Fruit fly (Drosophila melanogaster) whole organism, embryonic: ENCODE data around the gene CG42272.

Source experiments
- Atf3 ChIP-seq: fragments of 200-800 bp; sonication (Bioruptor generic); optimal IDR thresholded peaks from 3 replicates; lab custom pipeline; 2016; ENCODE audit warnings: missing biosample characterization, missing genetic modification characterization
- Bdp1 ChIP-seq: fragments of 200-800 bp; sonication (Bioruptor generic); optimal IDR thresholded peaks from 3 replicates; lab custom pipeline; 2016; ENCODE audit warnings: missing biosample characterization, missing genetic modification characterization
- Bgb ChIP-seq: fragments of 200-800 bp; sonication (Bioruptor generic); IDR thresholded peaks from 2 replicates; pipeline ENCODE4 v1.3.6; 2022; ENCODE audit warnings: missing biosample characterization, missing genetic modification characterization; ENCODE audit not compliant: partially characterized antibody
- CG10321 ChIP-seq: fragments of 200-800 bp; sonication (Bioruptor generic); IDR thresholded peaks from 2 replicates; pipeline ENCODE4 v1.3.6; 2022; ENCODE audit warnings: missing biosample characterization, missing genetic modification characterization
- CG10543 ChIP-seq: fragments of 200-800 bp; sonication (Bioruptor generic); optimal IDR thresholded peaks from 3 replicates; lab custom pipeline; 2017; ENCODE audit warnings: missing biosample characterization, mild to moderate bottlenecking, missing genetic modification characterization, moderate library complexity
- CG11093 ChIP-seq: fragments of 200-800 bp; sonication (Bioruptor generic); IDR thresholded peaks from 3 replicates; pipeline ENCODE4 v1.3.6; 2022; ENCODE audit warnings: missing biosample characterization, missing genetic modification characterization
- CG11247 ChIP-seq: fragments of 200-800 bp; sonication (Bioruptor generic); IDR thresholded peaks from 2 replicates; pipeline ENCODE4 v1.3.6; 2022; ENCODE audit warnings: missing biosample characterization, missing genetic modification characterization
- CG12942 ChIP-seq: fragments of 200-800 bp; sonication (Bioruptor generic); optimal IDR thresholded peaks from 3 replicates; lab custom pipeline; 2016; ENCODE audit warnings: missing biosample characterization, missing genetic modification characterization
- CG13775 ChIP-seq: fragments of 200-800 bp; sonication (Bioruptor generic); optimal IDR thresholded peaks from 3 replicates; lab custom pipeline; 2017; ENCODE audit warnings: missing biosample characterization, mild to moderate bottlenecking, missing genetic modification characterization
- CG15011 ChIP-seq: fragments of 200-800 bp; sonication (Bioruptor generic); optimal IDR thresholded peaks from 3 replicates; lab custom pipeline; 2018; ENCODE audit warnings: missing biosample characterization, mild to moderate bottlenecking, missing genetic modification characterization
- CG1792 ChIP-seq: fragments of 200-800 bp; sonication (Bioruptor generic); optimal IDR thresholded peaks from 2 replicates; lab custom pipeline; 2016; ENCODE audit warnings: missing biosample characterization, missing genetic modification characterization
- CG1832 ChIP-seq: fragments of 200-800 bp; sonication (Bioruptor generic); optimal IDR thresholded peaks from 2 replicates; lab custom pipeline; 2017; ENCODE audit warnings: missing biosample characterization, mild to moderate bottlenecking, missing genetic modification characterization, inconsistent platforms
- CG31365 ChIP-seq: fragments of 200-800 bp; sonication (Bioruptor generic); optimal IDR thresholded peaks from 2 replicates; lab custom pipeline; 2018; ENCODE audit warnings: missing biosample characterization, mild to moderate bottlenecking, missing genetic modification characterization
- CG42726 ChIP-seq: fragments of 200-800 bp; sonication (Bioruptor generic); IDR thresholded peaks from 2 replicates; pipeline ENCODE4 v1.3.6; 2022; ENCODE audit warnings: missing biosample characterization, missing genetic modification characterization; ENCODE audit not compliant: partially characterized antibody
- CG4360 ChIP-seq: fragments of 200-800 bp; sonication (Bioruptor generic); IDR thresholded peaks from 2 replicates; pipeline ENCODE4 v1.3.6; 2022; ENCODE audit warnings: missing biosample characterization, missing genetic modification characterization
- CG4424 ChIP-seq: fragments of 200-800 bp; sonication (Bioruptor generic); optimal IDR thresholded peaks from 3 replicates; lab custom pipeline; 2016; ENCODE audit warnings: missing biosample characterization, missing genetic modification characterization
- CG4707 ChIP-seq: fragments of 200-800 bp; sonication (Bioruptor generic); optimal IDR thresholded peaks from 2 replicates; lab custom pipeline; 2018; ENCODE audit warnings: missing biosample characterization, mild to moderate bottlenecking, missing genetic modification characterization, moderate library complexity
- CG6854 ChIP-seq: fragments of 200-800 bp; sonication (Bioruptor generic); optimal IDR thresholded peaks from 3 replicates; lab custom pipeline; 2017; ENCODE audit warnings: missing biosample characterization, mild to moderate bottlenecking, missing genetic modification characterization
- CG7372 ChIP-seq: fragments of 200-800 bp; sonication (Bioruptor generic); IDR thresholded peaks from 2 replicates; pipeline ENCODE4 v1.3.6; 2022; ENCODE audit warnings: missing biosample characterization, missing genetic modification characterization
- CG8944 ChIP-seq: fragments of 200-800 bp; sonication (Bioruptor generic); optimal IDR thresholded peaks from 3 replicates; lab custom pipeline; 2016; ENCODE audit warnings: missing biosample characterization, missing genetic modification characterization
- D19A ChIP-seq: fragments of 200-800 bp; optimal IDR thresholded peaks from 3 replicates; lab custom pipeline; 2019; ENCODE audit warnings: missing biosample characterization, mild to moderate bottlenecking, missing genetic modification characterization, moderate library complexity
- Dip3 ChIP-seq: fragments of 200-800 bp; sonication (Bioruptor generic); optimal IDR thresholded peaks from 3 replicates; lab custom pipeline; 2016; ENCODE audit warnings: missing biosample characterization, missing genetic modification characterization
- Dp ChIP-seq: fragments of 200-800 bp; sonication (Bioruptor generic); optimal IDR thresholded peaks from 2 replicates; lab custom pipeline; 2018; ENCODE audit warnings: missing biosample characterization, mild to moderate bottlenecking, missing genetic modification characterization, moderate library complexity
- GATAe ChIP-seq: fragments of 200-800 bp; sonication (Bioruptor generic); conservative IDR thresholded peaks from 2 replicates; pipeline ENCODE4 v1.3.6; 2022; ENCODE audit warnings: missing biosample characterization, missing genetic modification characterization
- H15 ChIP-seq: fragments of 200-800 bp; sonication (Bioruptor generic); IDR thresholded peaks from 3 replicates; pipeline ENCODE4 v1.3.6; 2022; ENCODE audit warnings: missing biosample characterization, missing genetic modification characterization
- HmgZ ChIP-seq: fragments of 200-800 bp; sonication (Bioruptor generic); optimal IDR thresholded peaks from 2 replicates; lab custom pipeline; 2018; ENCODE audit warnings: missing biosample characterization, mild to moderate bottlenecking, missing genetic modification characterization
- Hr51 ChIP-seq, 2 experiments: fragments of 200-800 bp; sonication (Bioruptor generic); optimal IDR thresholded peaks; 2 replicates in 1 of 2; 3 replicates in 1 of 2; lab custom pipeline; 2016 to 2018; ENCODE audit warnings: missing biosample characterization in 2 of 2, missing genetic modification characterization in 2 of 2, mild to moderate bottlenecking in 1 of 2, moderate library complexity in 1 of 2
- Myb ChIP-seq: fragments of 200-800 bp; sonication (Bioruptor generic); optimal IDR thresholded peaks from 2 replicates; lab custom pipeline; 2016; ENCODE audit warnings: missing biosample characterization, missing genetic modification characterization
- Stat92E ChIP-seq, 3 experiments: fragments of >200 bp in 2 of 3; fragments of 200-800 bp in 1 of 3; sonication (Bioruptor generic) in 1 of 3; optimal IDR thresholded peaks; 2 replicates each; lab custom pipeline; 2017 to 2019; ENCODE audit warnings: missing biosample characterization in 3 of 3, missing genetic modification characterization in 3 of 3, mild to moderate bottlenecking in 1 of 3, moderate library complexity in 1 of 3
- Trl ChIP-seq, 3 experiments: fragments of >200 bp in 2 of 3; fragments of 200-800 bp in 1 of 3; sonication (Bioruptor generic) in 1 of 3; optimal IDR thresholded peaks; 2 replicates in 1 of 3; 3 replicates in 2 of 3; lab custom pipeline; 2016 to 2017; ENCODE audit warnings: missing biosample characterization in 1 of 3, missing genetic modification characterization in 1 of 3
- ase ChIP-seq: fragments of 200-800 bp; sonication (Bioruptor generic); IDR thresholded peaks from 3 replicates; pipeline ENCODE4 v1.3.6; 2022; ENCODE audit warnings: missing biosample characterization, missing genetic modification characterization
- ato ChIP-seq: fragments of 200-800 bp; sonication (Bioruptor generic); IDR thresholded peaks from 2 replicates; pipeline ENCODE4 v1.3.6; 2022; ENCODE audit warnings: missing biosample characterization, missing genetic modification characterization; ENCODE audit not compliant: partially characterized antibody
- dmrt11E ChIP-seq: fragments of 200-800 bp; sonication (Bioruptor generic); optimal IDR thresholded peaks from 3 replicates; lab custom pipeline; 2018; ENCODE audit warnings: missing biosample characterization, mild to moderate bottlenecking, missing genetic modification characterization, moderate library complexity
- eve ChIP-seq, 2 experiments: fragments of >200 bp; optimal IDR thresholded peaks; 2 replicates each; lab custom pipeline; 2017; ENCODE audit warnings: missing biosample characterization in 2 of 2, missing genetic modification characterization in 2 of 2
- fd96Cb ChIP-seq: fragments of 200-800 bp; sonication (Bioruptor generic); optimal IDR thresholded peaks from 2 replicates; lab custom pipeline; 2018; ENCODE audit warnings: missing biosample characterization, mild to moderate bottlenecking, missing genetic modification characterization, moderate library complexity
- gcm ChIP-seq: fragments of 200-800 bp; sonication (Bioruptor generic); optimal IDR thresholded peaks from 2 replicates; lab custom pipeline; 2019; ENCODE audit warnings: missing biosample characterization, mild to moderate bottlenecking, missing genetic modification characterization, moderate library complexity
- hb ChIP-seq: fragments of 200-800 bp; sonication (Bioruptor generic); IDR thresholded peaks from 3 replicates; pipeline ENCODE4 v1.3.6; 2022; ENCODE audit warnings: missing biosample characterization, missing genetic modification characterization; ENCODE audit not compliant: partially characterized antibody
- kah ChIP-seq: fragments of 200-800 bp; sonication (Bioruptor generic); optimal IDR thresholded peaks from 2 replicates; lab custom pipeline; 2018; ENCODE audit warnings: missing biosample characterization, mild to moderate bottlenecking, missing genetic modification characterization
- ken ChIP-seq: fragments of 200-800 bp; sonication (Bioruptor generic); IDR thresholded peaks from 3 replicates; pipeline ENCODE4 v1.3.6; 2022; ENCODE audit warnings: missing biosample characterization, missing genetic modification characterization
- klu ChIP-seq: fragments of 200-800 bp; sonication (Bioruptor generic); IDR thresholded peaks from 2 replicates; pipeline ENCODE4 v1.3.6; 2022; ENCODE audit warnings: missing biosample characterization, missing genetic modification characterization
- lilli ChIP-seq: fragments of 200-800 bp; sonication (Bioruptor generic); optimal IDR thresholded peaks from 3 replicates; lab custom pipeline; 2016; ENCODE audit warnings: missing biosample characterization, missing genetic modification characterization
- pum ChIP-seq: fragments of 200-800 bp; sonication (Bioruptor generic); optimal IDR thresholded peaks from 2 replicates; lab custom pipeline; 2016; ENCODE audit warnings: missing biosample characterization, missing genetic modification characterization
- sens-2 ChIP-seq: fragments of 200-800 bp; sonication (Bioruptor generic); IDR thresholded peaks from 2 replicates; pipeline ENCODE4 v1.3.6; 2022; ENCODE audit warnings: missing biosample characterization, missing genetic modification characterization
- shn ChIP-seq: fragments of 200-800 bp; sonication (Bioruptor generic); optimal IDR thresholded peaks from 3 replicates; lab custom pipeline; 2016; ENCODE audit warnings: missing biosample characterization, missing genetic modification characterization
- slou ChIP-seq: fragments of 200-800 bp; sonication (Bioruptor generic); optimal IDR thresholded peaks from 3 replicates; lab custom pipeline; 2016; ENCODE audit warnings: missing biosample characterization, missing genetic modification characterization
- tap ChIP-seq: fragments of 200-800 bp; optimal IDR thresholded peaks from 3 replicates; lab custom pipeline; 2019; ENCODE audit warnings: missing biosample characterization, mild to moderate bottlenecking, missing genetic modification characterization, moderate library complexity
- unc-4 ChIP-seq: fragments of 200-800 bp; sonication (Bioruptor generic); IDR thresholded peaks from 2 replicates; pipeline ENCODE4 v1.3.6; 2022; ENCODE audit warnings: missing biosample characterization, missing genetic modification characterization; ENCODE audit not compliant: partially characterized antibody
- vnd ChIP-seq: fragments of 200-800 bp; sonication (Bioruptor generic); IDR thresholded peaks from 3 replicates; pipeline ENCODE4 v1.3.6; 2022; ENCODE audit warnings: missing biosample characterization, missing genetic modification characterization; ENCODE audit not compliant: partially characterized antibody

CG42272 gene

DNA sequence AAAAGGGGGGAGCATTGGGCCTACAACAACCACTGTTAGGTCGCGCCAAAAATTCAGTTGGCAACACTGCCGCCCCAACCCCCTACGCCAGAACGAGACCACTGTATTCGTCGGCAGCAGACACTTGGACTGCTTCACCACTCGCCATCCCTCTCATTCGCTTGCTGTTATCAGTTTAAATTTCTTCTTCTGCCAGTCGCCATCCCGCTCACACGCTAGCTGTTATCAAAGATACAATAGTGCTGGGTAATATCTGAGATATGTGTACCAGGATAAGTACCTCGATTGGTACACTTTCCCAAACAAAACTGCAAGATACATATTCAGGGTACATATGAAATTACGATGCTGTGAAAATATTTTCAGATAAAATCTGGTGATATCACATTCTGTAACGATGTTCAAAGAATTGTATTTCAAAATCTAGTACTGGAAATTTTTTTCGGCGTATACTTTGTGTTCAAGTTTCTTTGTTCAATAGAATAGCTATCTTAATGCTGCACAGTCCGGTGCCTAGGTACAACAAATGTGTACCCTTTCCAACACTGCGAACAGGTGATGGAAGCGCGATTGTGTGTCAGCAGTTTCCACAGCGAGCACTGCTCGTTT is 31.9 kb upstream of the CG42272 start (continued):
- TF ChIP-seq CG42726 (GFP tag; lab: Robert Waterston, UW) (peak; percentile 67; the same call in 1 of the 2 replicates), dmrt11E (tag; lab: Kevin White, UChicago) (peak; percentile 80), ken (GFP tag; lab: Robert Waterston, UW) (0 out of 3 replicates have a peak, but pooled peaks have one; percentile 40), gcm (GFP tag; lab: Kevin White, UChicago) (peak; percentile 81), CG15011 (GFP tag; lab: Kevin White, UChicago) (no peak), CG1832 (peak; percentile 98), Bgb (GFP tag; lab: Robert Waterston, UW) (peak; percentile 67), slou (GFP tag; lab: Kevin White, UChicago) (peak; percentile 87), tap (tag; lab: Kevin White, UChicago) (no peak), klu (GFP tag; lab: Robert Waterston, UW) (peak; percentile 69), CG8944 (GFP tag; lab: Kevin White, UChicago) (peak; percentile 77), CG4424 (GFP tag; lab: Kevin White, UChicago) (peak; percentile 82), Stat92E (GFP tag; optimal IDR thresholded peaks at IDR 0.05; lab: Kevin White, UChicago) (peak in 1 of 3 experiments; percentile 19), unc-4 (peak; percentile 17; the same call in 1 of the 2 replicates), eve (GFP tag; optimal IDR thresholded peaks at IDR 0.05; lab: Kevin White, UChicago) (no peak), Myb (peak; percentile 76), CG6854 (GFP tag; lab: Kevin White, UChicago) (peak; percentile 67), hb (GFP tag; lab: Robert Waterston, UW) (no peak), CG7372 (peak; percentile 69), HmgZ (peak; percentile 92), H15 (GFP tag; lab: Robert Waterston, UW) (no peak), ato (GFP tag; lab: Robert Waterston, UW) (no peak), Dip3 (GFP tag; lab: Kevin White, UChicago) (peak; percentile 84), lilli (GFP tag; lab: Kevin White, UChicago) (peak; percentile 90), Hr51 (GFP tag; optimal IDR thresholded peaks at IDR 0.05; lab: Kevin White, UChicago) (peak; percentile 78 to 87), CG11093 (GFP tag; lab: Robert Waterston, UW) (peak; percentile 58; the same call in 2 of the 3 replicates), CG4360 (GFP tag; lab: Robert Waterston, UW) (peak; percentile 96), CG12942 (GFP tag; lab: Kevin White, UChicago) (peak; percentile 59), sens-2 (GFP tag; lab: Robert Waterston, UW) (0 out of 2 replicates have a peak, but pooled peaks have one; percentile 29), CG10543 (peak; percentile 94), CG10321 (GFP tag; lab: Robert Waterston, UW) (peak; percentile 100), D19A (tag; lab: Kevin White, UChicago) (no peak), CG31365 (tag; lab: Kevin White, UChicago) (peak; percentile 79), CG13775 (GFP tag; lab: Kevin White, UChicago) (peak; percentile 75), fd96Cb (tag; lab: Kevin White, UChicago) (peak; percentile 81), pum (GFP tag; lab: Kevin White, UChicago) (peak; percentile 79), CG4707 (GFP tag; lab: Kevin White, UChicago) (peak; percentile 49), Trl (optimal IDR thresholded peaks at IDR 0.05; lab: Kevin White, UChicago) (no peak), Trl (GFP tag; optimal IDR thresholded peaks at IDR 0.05; lab: Kevin White, UChicago) (peak; percentile 92), kah (GFP tag; lab: Kevin White, UChicago) (peak; percentile 51), Bdp1 (GFP tag; lab: Kevin White, UChicago) (peak; percentile 72), GATAe (GFP tag; lab: Robert Waterston, UW) (peak; percentile 96), Dp (GFP tag; lab: Kevin White, UChicago) (peak; percentile 44), vnd (GFP tag; lab: Robert Waterston, UW) (no peak), Atf3 (GFP tag; lab: Kevin White, UChicago) (peak; percentile 50), CG1792 (GFP tag; lab: Kevin White, UChicago) (peak; percentile 77), CG11247 (peak; percentile 68), ase (GFP tag; lab: Robert Waterston, UW) (0 out of 3 replicates have a peak, but pooled peaks have one; percentile 18), shn (GFP tag; lab: Kevin White, UChicago) (peak; percentile 91)
